Worm (Caenorhabditis elegans): ENCODE measurements around the gene ZK637.14.

ce11 chrIII:8849507-8849906 lies 39.4 kb downstream of the ZK637.14 start, which contains the start of gene F44E2.8:
- TF ChIP-seq dao-5 (tag; optimal IDR thresholded peaks at IDR 0.05) (no peak), him-1 (tag; optimal IDR thresholded peaks at IDR 0.05) (no peak), W03F9.2 (tag; optimal IDR thresholded peaks at IDR 0.05) (no peak)

Measured in whole organism, L4/young adult.